Fruit fly (Drosophila melanogaster) ovary, adult (tissue): ENCODE measurements around the gene ast.

Experiments
- CG17801 ChIP-seq: fragments of 200-800 bp; optimal IDR thresholded peaks from 2 replicates; lab custom pipeline; 2019; ENCODE audit warnings: missing biosample characterization, mild to moderate bottlenecking, missing genetic modification characterization, moderate library complexity; ENCODE audit not compliant: partially characterized antibody

Gene ast

DNA sequence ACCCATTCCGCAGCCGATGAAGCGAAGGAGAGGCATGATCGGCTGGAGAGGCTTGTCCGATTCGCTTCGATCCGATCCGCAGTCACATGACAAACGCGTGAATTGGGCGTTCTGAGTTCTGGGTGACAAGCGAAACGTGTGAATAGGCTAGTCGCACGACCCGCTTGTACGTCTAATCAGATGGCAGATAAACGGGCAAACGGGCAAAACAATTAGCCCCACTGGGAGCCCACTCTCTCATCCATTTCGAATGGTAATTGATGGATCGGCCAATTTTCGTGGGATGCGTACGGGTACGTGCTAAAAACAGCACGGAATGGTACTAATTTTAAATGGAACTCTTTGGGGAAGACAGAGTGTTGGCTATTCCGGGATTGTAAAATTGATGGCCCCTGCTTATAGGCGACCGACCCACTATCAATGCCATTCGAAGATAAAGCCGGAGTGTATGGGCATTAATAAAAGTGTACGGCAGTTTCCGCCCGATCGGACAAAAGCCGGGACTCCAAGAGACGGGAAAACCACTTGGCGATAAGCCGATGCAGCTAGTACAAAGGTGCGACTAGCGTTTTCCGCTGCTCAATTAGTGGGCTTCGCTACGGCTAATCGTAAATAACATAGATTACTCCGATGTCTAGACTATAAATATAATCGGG is 49.8 kb downstream of the ast start:
- TF ChIP-seq CG17801 (GFP tag; lab: Kevin White, UChicago): no peak

DNA sequence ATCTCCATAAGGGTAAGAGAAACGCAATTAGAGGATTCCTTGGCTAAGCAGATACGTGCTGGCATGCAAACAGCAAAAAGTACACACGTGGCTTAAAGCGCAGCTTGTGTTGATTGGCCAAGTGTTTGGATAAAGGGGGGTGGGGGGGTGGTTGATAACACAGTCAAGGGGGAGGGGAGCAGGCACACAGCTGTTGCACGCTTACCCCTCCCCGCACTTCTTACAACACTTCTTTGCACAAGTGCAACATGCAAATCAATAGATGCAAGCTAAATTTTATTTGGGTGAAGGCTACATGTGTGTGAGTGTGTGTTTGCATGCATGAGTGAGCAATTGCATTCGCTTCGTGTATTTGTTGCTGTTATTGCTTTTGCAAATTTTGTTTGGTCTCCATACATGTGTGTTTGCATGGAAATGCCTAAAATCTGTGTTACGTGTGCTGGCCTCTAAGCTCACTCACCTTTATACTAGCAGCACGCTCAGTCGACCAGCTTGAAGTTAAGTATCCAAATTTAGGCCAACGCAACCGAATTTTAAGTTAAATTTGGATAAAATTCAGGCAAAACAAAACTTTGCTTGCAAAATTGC is 50.7 kb downstream of the ast start:
- TF ChIP-seq CG17801 (GFP tag; lab: Kevin White, UChicago): no peak

DNA sequence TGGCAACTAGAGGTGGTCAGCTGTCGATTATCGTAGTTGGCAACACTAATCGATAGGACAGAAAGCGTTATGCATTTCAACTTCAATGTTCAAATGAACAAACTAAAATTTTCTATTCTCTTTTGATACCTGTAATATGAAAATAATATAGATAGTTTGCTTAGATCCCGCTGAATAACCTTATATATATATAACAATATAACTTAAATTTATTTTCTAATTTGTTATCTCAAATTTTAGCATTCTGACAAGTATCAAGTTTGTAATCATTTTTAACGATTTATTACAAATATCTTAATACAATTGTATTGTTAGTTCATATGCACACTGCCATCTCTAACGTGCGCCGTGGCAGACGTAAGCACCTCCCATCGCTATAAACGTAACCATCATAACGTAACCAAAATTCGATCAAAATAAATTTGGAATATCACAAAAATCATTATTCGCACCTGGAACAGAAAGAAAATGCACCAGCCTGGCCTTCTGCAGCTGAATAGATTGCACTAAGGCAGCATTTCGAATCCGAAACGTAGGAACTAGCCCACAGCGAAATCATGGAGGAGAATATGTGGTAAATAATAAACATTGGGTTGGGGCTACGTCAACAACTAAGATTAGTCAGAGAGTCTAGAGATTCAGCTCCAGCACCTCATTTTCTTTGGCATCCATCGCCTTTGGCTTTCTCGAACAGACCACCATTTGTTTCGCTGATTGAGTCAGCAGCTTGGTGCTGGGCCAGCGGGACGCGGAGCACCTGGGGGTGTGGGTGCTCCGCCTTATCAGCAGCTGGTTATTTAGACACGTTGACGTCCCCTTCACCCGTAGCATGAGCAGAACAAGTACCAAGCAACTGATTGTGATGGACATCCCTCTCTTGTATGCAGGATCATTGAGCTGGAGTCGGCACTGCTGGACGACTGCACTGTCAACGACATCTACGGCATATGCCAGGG is 51.5 kb downstream of the ast start, which contains the start of the genes Pino and TBC1D23:
Pino (minus strand) TSS at position 22 of the 956 bp plus-strand sequence.
TBC1D23 (plus strand) TSS at position 385 of the 956 bp plus-strand sequence.
- peak; percentile 67 for TF ChIP-seq CG17801 (GFP tag; lab: Kevin White, UChicago)
